Fruit fly (Drosophila melanogaster) whole organism, embryonic: ENCODE measurements around the gene CG17029.

Experiments
- Bgb ChIP-seq: fragments of 200-800 bp; sonication (Bioruptor generic); IDR thresholded peaks from 2 replicates; pipeline ENCODE4 v1.3.6; 2022; ENCODE audit warnings: missing biosample characterization, missing genetic modification characterization; ENCODE audit not compliant: partially characterized antibody
- CG10147 ChIP-seq: fragments of 200-800 bp; sonication (Bioruptor generic); optimal IDR thresholded peaks from 2 replicates; lab custom pipeline; 2019; ENCODE audit warnings: missing biosample characterization, mild to moderate bottlenecking, missing genetic modification characterization, moderate library complexity
- CG10565 ChIP-seq: fragments of 200-800 bp; sonication (Bioruptor generic); optimal IDR thresholded peaks from 3 replicates; lab custom pipeline; 2016; ENCODE audit warnings: missing biosample characterization, mild to moderate bottlenecking, missing genetic modification characterization
- CG11723 ChIP-seq: fragments of 200-800 bp; sonication (Bioruptor generic); optimal IDR thresholded peaks from 2 replicates; lab custom pipeline; 2017; ENCODE audit warnings: missing biosample characterization, mild to moderate bottlenecking, missing genetic modification characterization
- CG12236 ChIP-seq: fragments of 200-800 bp; sonication (Bioruptor generic); optimal IDR thresholded peaks from 2 replicates; lab custom pipeline; 2016; ENCODE audit warnings: missing biosample characterization, missing genetic modification characterization
- CG12391 ChIP-seq: fragments of 200-800 bp; sonication (Bioruptor generic); optimal IDR thresholded peaks from 3 replicates; lab custom pipeline; 2018; ENCODE audit warnings: missing biosample characterization, mild to moderate bottlenecking, missing genetic modification characterization, moderate library complexity
- CG13775 ChIP-seq: fragments of 200-800 bp; sonication (Bioruptor generic); optimal IDR thresholded peaks from 3 replicates; lab custom pipeline; 2017; ENCODE audit warnings: missing biosample characterization, mild to moderate bottlenecking, missing genetic modification characterization
- CG15514 ChIP-seq: fragments of 200-800 bp; sonication (Bioruptor generic); optimal IDR thresholded peaks from 3 replicates; lab custom pipeline; 2017; ENCODE audit warnings: missing biosample characterization, missing genetic modification characterization, mild to moderate bottlenecking, moderate library complexity, missing genetic modification reagents
- CG17385 ChIP-seq: fragments of 200-800 bp; sonication (Bioruptor generic); optimal IDR thresholded peaks from 3 replicates; lab custom pipeline; 2018; ENCODE audit warnings: missing biosample characterization, mild to moderate bottlenecking, missing genetic modification characterization
- CG18011 ChIP-seq: fragments of 200-800 bp; sonication (Bioruptor generic); optimal IDR thresholded peaks from 2 replicates; lab custom pipeline; 2017; ENCODE audit warnings: missing biosample characterization, missing genetic modification characterization, mild to moderate bottlenecking, moderate library complexity, missing genotype
- CG1832 ChIP-seq: fragments of 200-800 bp; sonication (Bioruptor generic); optimal IDR thresholded peaks from 2 replicates; lab custom pipeline; 2017; ENCODE audit warnings: missing biosample characterization, mild to moderate bottlenecking, missing genetic modification characterization, inconsistent platforms
- CG3065 ChIP-seq: fragments of 200-800 bp; sonication (Bioruptor generic); optimal IDR thresholded peaks from 2 replicates; lab custom pipeline; 2016; ENCODE audit warnings: missing biosample characterization, missing genetic modification characterization
- CG32772 ChIP-seq: fragments of 200-800 bp; sonication (Bioruptor generic); IDR thresholded peaks from 2 replicates; pipeline ENCODE4 v1.3.6; 2022; ENCODE audit warnings: missing biosample characterization, missing genetic modification characterization
- CG7357 ChIP-seq: fragments of 200-800 bp; sonication (Bioruptor generic); IDR thresholded peaks from 3 replicates; pipeline ENCODE4 v1.3.6; 2022; ENCODE audit warnings: missing biosample characterization, missing genetic modification characterization
- CG8089 ChIP-seq: fragments of 200-800 bp; sonication (Bioruptor generic); optimal IDR thresholded peaks from 3 replicates; lab custom pipeline; 2016; ENCODE audit warnings: missing biosample characterization, missing genetic modification characterization
- CG8359 ChIP-seq: fragments of 200-800 bp; sonication (Bioruptor generic); optimal IDR thresholded peaks from 2 replicates; lab custom pipeline; 2017; ENCODE audit warnings: missing biosample characterization, mild to moderate bottlenecking, missing genetic modification characterization, borderline replicate concordance
- CG8388 ChIP-seq: fragments of 200-800 bp; sonication (Bioruptor generic); optimal IDR thresholded peaks from 2 replicates; lab custom pipeline; 2019; ENCODE audit warnings: missing biosample characterization, mild to moderate bottlenecking, missing genetic modification characterization, moderate library complexity
- CG8478 ChIP-seq: fragments of >200 bp; optimal IDR thresholded peaks from 2 replicates; lab custom pipeline; 2018
- CG8944 ChIP-seq: fragments of 200-800 bp; sonication (Bioruptor generic); optimal IDR thresholded peaks from 3 replicates; lab custom pipeline; 2016; ENCODE audit warnings: missing biosample characterization, missing genetic modification characterization
- Camta ChIP-seq: fragments of 200-800 bp; sonication (Bioruptor generic); optimal IDR thresholded peaks from 2 replicates; lab custom pipeline; 2016; ENCODE audit warnings: missing biosample characterization, missing genetic modification characterization
- Dp ChIP-seq: fragments of 200-800 bp; sonication (Bioruptor generic); optimal IDR thresholded peaks from 2 replicates; lab custom pipeline; 2018; ENCODE audit warnings: missing biosample characterization, mild to moderate bottlenecking, missing genetic modification characterization, moderate library complexity
- Ets97D ChIP-seq: fragments of 200-800 bp; sonication (Bioruptor generic); optimal IDR thresholded peaks from 3 replicates; lab custom pipeline; 2016; ENCODE audit warnings: missing biosample characterization, missing genetic modification characterization
- H15 ChIP-seq: fragments of 200-800 bp; sonication (Bioruptor generic); IDR thresholded peaks from 3 replicates; pipeline ENCODE4 v1.3.6; 2022; ENCODE audit warnings: missing biosample characterization, missing genetic modification characterization
- HLH4C ChIP-seq: fragments of 200-800 bp; sonication (Bioruptor generic); IDR thresholded peaks from 3 replicates; pipeline ENCODE4 v1.3.6; 2022; ENCODE audit warnings: missing biosample characterization, missing genetic modification characterization; ENCODE audit not compliant: partially characterized antibody
- NC2α ChIP-seq: fragments of 200-800 bp; sonication (Bioruptor generic); optimal IDR thresholded peaks from 2 replicates; lab custom pipeline; 2016; ENCODE audit warnings: missing biosample characterization, missing genetic modification characterization
- NC2β ChIP-seq: fragments of 200-800 bp; sonication (Bioruptor generic); optimal IDR thresholded peaks from 2 replicates; lab custom pipeline; 2016; ENCODE audit warnings: missing biosample characterization, missing genetic modification characterization
- Side ChIP-seq: fragments of 200-800 bp; sonication (Bioruptor generic); optimal IDR thresholded peaks from 2 replicates; lab custom pipeline; 2016; ENCODE audit warnings: missing biosample characterization, missing genetic modification characterization
- ab ChIP-seq: fragments of 200-800 bp; sonication (Bioruptor generic); optimal IDR thresholded peaks from 2 replicates; lab custom pipeline; 2016; ENCODE audit warnings: missing biosample characterization, missing genetic modification characterization
- ac ChIP-seq: fragments of 200-800 bp; sonication (Bioruptor generic); optimal IDR thresholded peaks from 3 replicates; lab custom pipeline; 2017; ENCODE audit warnings: missing biosample characterization, mild to moderate bottlenecking, missing genetic modification characterization
- al ChIP-seq: fragments of 200-800 bp; sonication (Bioruptor generic); IDR thresholded peaks from 2 replicates; pipeline ENCODE4 v1.3.6; 2022; ENCODE audit warnings: missing biosample characterization, missing genetic modification characterization
- chinmo ChIP-seq: fragments of 200-800 bp; sonication (Bioruptor generic); IDR thresholded peaks from 4 replicates; pipeline ENCODE4 v1.3.6; 2022; ENCODE audit warnings: missing biosample characterization, missing genetic modification characterization; ENCODE audit not compliant: partially characterized antibody
- chm ChIP-seq: fragments of 200-800 bp; sonication (Bioruptor generic); IDR thresholded peaks from 2 replicates; pipeline ENCODE4 v1.3.6; 2022; ENCODE audit warnings: missing biosample characterization, missing genetic modification characterization
- disco-r ChIP-seq: fragments of 200-800 bp; sonication (Bioruptor generic); optimal IDR thresholded peaks from 2 replicates; lab custom pipeline; 2016; ENCODE audit warnings: missing biosample characterization, missing genetic modification characterization
- fu2 ChIP-seq: fragments of 200-800 bp; sonication (Bioruptor generic); optimal IDR thresholded peaks from 2 replicates; lab custom pipeline; 2016; ENCODE audit warnings: missing biosample characterization, missing genetic modification characterization
- hkb ChIP-seq, 2 experiments: fragments of 200-800 bp in 1 of 2; fragments of >200 bp in 1 of 2; sonication (Bioruptor generic) in 1 of 2; IDR thresholded peaks in 1 of 2; optimal IDR thresholded peaks in 1 of 2; 2 replicates each; pipeline versions ENCODE4 v1.3.6 to Lab custom; 2017 to 2022; ENCODE audit warnings: missing biosample characterization in 1 of 2, missing genetic modification characterization in 1 of 2
- knrl ChIP-seq: fragments of 200-800 bp; sonication (Bioruptor generic); IDR thresholded peaks from 3 replicates; pipeline ENCODE4 v1.3.6; 2022; ENCODE audit warnings: missing biosample characterization, missing genetic modification characterization; ENCODE audit not compliant: partially characterized antibody
- lov ChIP-seq, 2 experiments: fragments of 200-800 bp in 1 of 2; fragments of >200 bp in 1 of 2; sonication (Bioruptor generic) in 1 of 2; IDR thresholded peaks in 1 of 2; optimal IDR thresholded peaks in 1 of 2; 2 replicates in 1 of 2; 3 replicates in 1 of 2; pipeline versions ENCODE4 v1.3.6 to Lab custom; 2017 to 2022; ENCODE audit warnings: missing biosample characterization in 1 of 2, missing genetic modification characterization in 1 of 2
- nmo ChIP-seq: fragments of 200-800 bp; sonication (Bioruptor generic); optimal IDR thresholded peaks from 2 replicates; lab custom pipeline; 2018; ENCODE audit warnings: missing biosample characterization, mild to moderate bottlenecking, missing genetic modification characterization, moderate library complexity
- otp ChIP-seq: fragments of 200-800 bp; sonication (Bioruptor generic); IDR thresholded peaks from 3 replicates; pipeline ENCODE4, ENCODE4 v1.3.6; 2022; ENCODE audit warnings: missing biosample characterization, missing genetic modification characterization
- pfk ChIP-seq: fragments of 200-800 bp; sonication (Bioruptor generic); optimal IDR thresholded peaks from 2 replicates; lab custom pipeline; 2018; ENCODE audit warnings: missing biosample characterization, mild to moderate bottlenecking, missing genetic modification characterization, moderate library complexity
- rib ChIP-seq: fragments of 200-800 bp; sonication (Bioruptor generic); IDR thresholded peaks from 2 replicates; pipeline ENCODE4 v1.3.6; 2022; ENCODE audit warnings: missing biosample characterization, missing genetic modification characterization
- seq ChIP-seq: fragments of 200-800 bp; sonication (Bioruptor generic); IDR thresholded peaks from 2 replicates; pipeline ENCODE4 v1.3.6; 2022; ENCODE audit warnings: missing biosample characterization, missing genetic modification characterization
- sisA ChIP-seq: fragments of 200-800 bp; sonication (Bioruptor generic); IDR thresholded peaks from 2 replicates; pipeline ENCODE4 v1.3.6; 2022; ENCODE audit warnings: missing biosample characterization, missing genetic modification characterization
- sug ChIP-seq: fragments of 200-800 bp; optimal IDR thresholded peaks from 2 replicates; lab custom pipeline; 2019; ENCODE audit warnings: missing biosample characterization, mild to moderate bottlenecking, missing genetic modification characterization, moderate library complexity
- tap ChIP-seq: fragments of 200-800 bp; optimal IDR thresholded peaks from 3 replicates; lab custom pipeline; 2019; ENCODE audit warnings: missing biosample characterization, mild to moderate bottlenecking, missing genetic modification characterization, moderate library complexity
- toy ChIP-seq: fragments of 200-800 bp; sonication (Bioruptor generic); IDR thresholded peaks from 2 replicates; pipeline ENCODE4 v1.3.6; 2022; ENCODE audit warnings: missing biosample characterization, missing genetic modification characterization
- tx ChIP-seq: fragments of 200-800 bp; sonication (Bioruptor generic); optimal IDR thresholded peaks from 2 replicates; lab custom pipeline; 2016; ENCODE audit warnings: missing biosample characterization, missing genetic modification characterization
- usp ChIP-seq: fragments of >200 bp; optimal IDR thresholded peaks from 2 replicates; lab custom pipeline; 2017; ENCODE audit warnings: missing biosample characterization, missing genetic modification characterization
- zf30C ChIP-seq: fragments of 200-800 bp; sonication (Bioruptor generic); optimal IDR thresholded peaks from 3 replicates; lab custom pipeline; 2018; ENCODE audit warnings: missing biosample characterization, mild to moderate bottlenecking, missing genetic modification characterization

The CG17029 gene

DNA sequence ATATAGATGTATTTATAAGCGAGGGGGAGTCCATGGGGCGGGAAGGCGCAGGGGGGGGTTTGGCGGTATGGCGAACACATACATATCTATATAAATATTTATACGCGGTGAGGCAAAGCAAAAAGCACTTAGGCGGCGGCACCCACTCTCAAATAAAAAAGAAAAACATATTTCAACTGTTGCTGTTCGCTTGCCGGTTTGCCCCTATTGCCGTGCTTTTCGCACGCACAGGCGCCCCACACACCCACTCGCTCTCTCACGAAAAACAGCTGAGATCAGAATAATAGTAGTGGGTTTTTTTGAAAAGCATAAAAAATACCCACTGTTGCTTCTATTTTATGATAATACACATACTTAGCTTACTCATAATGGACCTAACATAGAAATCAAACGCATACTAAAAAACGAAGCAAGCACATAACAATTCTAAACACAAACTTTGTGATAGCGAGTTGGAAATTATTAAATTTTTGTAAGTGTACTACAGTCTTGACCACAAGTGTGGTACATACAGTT, 24.6 kb downstream of the CG17029 start (continued):
- no peak; the same call in 2 of the 3 replicates for TF ChIP-seq otp (GFP tag; lab: Robert Waterston, UW)
- peak; percentile 72 for TF ChIP-seq CG15514 (GFP tag; lab: Kevin White, UChicago)
- TF ChIP-seq lov (optimal IDR thresholded peaks at IDR 0.05; lab: Kevin White, UChicago), result no peak
- no peak for TF ChIP-seq lov (GFP tag; IDR thresholded peaks at IDR 0.05; lab: Robert Waterston, UW)
- TF ChIP-seq disco-r (GFP tag; lab: Kevin White, UChicago), result peak; percentile 35
- TF ChIP-seq CG8944 (GFP tag; lab: Kevin White, UChicago), result peak; percentile 45
- TF ChIP-seq rib (GFP tag; lab: Robert Waterston, UW), result peak; percentile 63
- TF ChIP-seq CG12391 (tag; lab: Kevin White, UChicago), result peak; percentile 72
- TF ChIP-seq CG32772, result peak; percentile 62
- peak; percentile 70 for TF ChIP-seq Side (GFP tag; lab: Kevin White, UChicago)
- TF ChIP-seq CG7357 (GFP tag; lab: Robert Waterston, UW), result 0 out of 3 replicates have a peak, but pooled peaks have one; percentile 47
- TF ChIP-seq usp (GFP tag; lab: Kevin White, UChicago), result no peak
- no peak for TF ChIP-seq CG8478
- peak; percentile 54 for TF ChIP-seq NC2β (GFP tag; lab: Kevin White, UChicago)
- peak; percentile 81 for TF ChIP-seq CG17385
- no peak for TF ChIP-seq CG8359 (GFP tag; lab: Kevin White, UChicago)
- TF ChIP-seq hkb (optimal IDR thresholded peaks at IDR 0.05; lab: Kevin White, UChicago), result no peak
- peak; percentile 62 for TF ChIP-seq hkb (GFP tag; IDR thresholded peaks at IDR 0.05; lab: Robert Waterston, UW)
- peak; percentile 58 for TF ChIP-seq tap (tag; lab: Kevin White, UChicago)
- TF ChIP-seq chinmo (GFP tag; lab: Robert Waterston, UW), result peak; percentile 75; the same call in 1 of the 4 replicates
- TF ChIP-seq CG8089, result peak; percentile 7
- peak; percentile 44; the same call in 1 of the 2 replicates for TF ChIP-seq Bgb (GFP tag; lab: Robert Waterston, UW)
- peak; percentile 29 for TF ChIP-seq CG12236 (GFP tag; lab: Kevin White, UChicago)
- TF ChIP-seq Dp (GFP tag; lab: Kevin White, UChicago), result no peak
- TF ChIP-seq Ets97D (GFP tag; lab: Kevin White, UChicago), result peak; percentile 28
- TF ChIP-seq sug, result peak; percentile 86
- TF ChIP-seq CG11723, result peak; percentile 26
- TF ChIP-seq toy (GFP tag; lab: Robert Waterston, UW), result 0 out of 2 replicates have a peak, but pooled peaks have one; percentile 9
- TF ChIP-seq H15, result peak; percentile 43; the same call in 1 of the 3 replicates
- peak; percentile 59 for TF ChIP-seq CG1832
- TF ChIP-seq nmo (GFP tag; lab: Kevin White, UChicago), result peak; percentile 77
- peak; percentile 62 for TF ChIP-seq seq (GFP tag; lab: Robert Waterston, UW)
- peak; percentile 32; the same call in 1 of the 2 replicates for TF ChIP-seq chm (GFP tag; lab: Robert Waterston, UW)
- peak; percentile 16 for TF ChIP-seq zf30C (GFP tag; lab: Kevin White, UChicago)
- peak; percentile 74 for TF ChIP-seq CG10147
- no peak for TF ChIP-seq CG10565
- TF ChIP-seq CG13775 (GFP tag; lab: Kevin White, UChicago), result peak; percentile 74
- TF ChIP-seq HLH4C (GFP tag; lab: Robert Waterston, UW), result no peak
- no peak for TF ChIP-seq CG3065 (GFP tag; lab: Kevin White, UChicago)
- no peak for TF ChIP-seq ac (GFP tag; lab: Kevin White, UChicago)
- peak; percentile 80 for TF ChIP-seq fu2 (GFP tag; lab: Kevin White, UChicago)
- TF ChIP-seq al (GFP tag; lab: Robert Waterston, UW), result peak; percentile 65; the same call in 1 of the 2 replicates
- TF ChIP-seq ab (GFP tag; lab: Kevin White, UChicago), result peak; percentile 23
- no peak for TF ChIP-seq NC2α
- TF ChIP-seq tx (GFP tag; lab: Kevin White, UChicago), result peak; percentile 74
- TF ChIP-seq CG8388 (GFP tag; lab: Kevin White, UChicago), result peak; percentile 49
- TF ChIP-seq CG18011 (GFP tag; lab: Kevin White, UChicago), result peak; percentile 66
- no peak; the same call in 1 of the 2 replicates for TF ChIP-seq sisA
- peak; percentile 67 for TF ChIP-seq Camta
- TF ChIP-seq knrl (GFP tag; lab: Robert Waterston, UW), result no peak
- no peak for TF ChIP-seq pfk (GFP tag; lab: Kevin White, UChicago)
